Worm (Caenorhabditis elegans): ENCODE measurements around the gene F08F8.9.

The F08F8.9 gene

DNA sequence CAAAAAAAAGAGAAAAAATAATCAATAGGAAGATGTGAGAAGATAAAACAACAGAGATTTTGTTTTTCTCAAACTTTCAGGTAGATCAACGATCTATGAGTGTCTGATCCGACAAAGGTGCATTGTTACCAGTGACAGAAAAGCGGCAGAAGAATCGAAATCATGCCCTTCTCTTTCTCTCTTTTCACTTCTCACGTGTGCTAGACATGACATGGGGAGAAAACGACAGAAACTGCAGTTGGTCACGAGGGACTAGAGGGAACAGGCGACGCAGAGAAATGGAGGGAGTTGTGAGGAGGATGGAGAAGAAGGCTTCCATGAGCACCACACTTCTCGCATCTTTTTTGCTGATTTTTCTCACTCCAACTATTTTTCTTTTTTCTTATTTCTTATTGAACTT, 18.6 kb downstream of the F08F8.9 start, which contains the start of gene F56C9.10 (continued):
- TF ChIP-seq unc-62 (GFP tag; optimal IDR thresholded peaks at IDR 0.05) (no peak), nhr-90 (tag; optimal IDR thresholded peaks at IDR 0.05; ENCODE audit: poor library complexity) (peak; percentile 81), nhr-47 (tag; optimal IDR thresholded peaks at IDR 0.05) (peak; percentile 86), efl-1 (optimal IDR thresholded peaks at IDR 0.05) (peak; percentile 81 to 82), efl-1 (GFP tag; optimal IDR thresholded peaks at IDR 0.05 in 1 of 2) (peak; percentile 67 to 95), irx-1 (tag; optimal IDR thresholded peaks at IDR 0.05) (peak; percentile 60), nhr-71 (tag; optimal IDR thresholded peaks at IDR 0.05) (peak; percentile 97), zag-1 (tag; optimal IDR thresholded peaks at IDR 0.05) (no peak), fkh-10 (GFP tag; optimal IDR thresholded peaks at IDR 0.05) (peak; percentile 35), efl-3 (GFP tag; optimal IDR thresholded peaks at IDR 0.05) (no peak), ceh-63 (GFP tag; optimal IDR thresholded peaks at IDR 0.05) (no peak), blmp-1 (tag; optimal IDR thresholded peaks at IDR 0.05) (peak; percentile 100), ces-1 (GFP tag; optimal IDR thresholded peaks at IDR 0.05) (no peak), ceh-8 (GFP tag; optimal IDR thresholded peaks at IDR 0.05) (no peak), lsy-2 (tag; optimal IDR thresholded peaks at IDR 0.05) (peak; percentile 92 to 96), xbp-1 (tag; optimal IDR thresholded peaks at IDR 0.05) (peak; percentile 75), mdl-1 (tag; optimal IDR thresholded peaks at IDR 0.05) (peak; percentile 56 to 99), swsn-7 (tag; optimal IDR thresholded peaks at IDR 0.05) (peak; percentile 85), ceh-88 (GFP tag; IDR thresholded peaks at IDR 0.05) (0 out of 2 replicates have a peak, but pooled peaks have one; percentile 42), C34B4.2 (tag; optimal IDR thresholded peaks at IDR 0.05) (no peak), pax-3 (tag; optimal IDR thresholded peaks at IDR 0.05) (no peak), sox-4 (tag; optimal IDR thresholded peaks at IDR 0.05) (peak; percentile 43), isw-1 (GFP tag; IDR thresholded peaks at IDR 0.05) (peak; percentile 58), pag-3 (tag; optimal IDR thresholded peaks at IDR 0.05; ENCODE audit: borderline replicate concordance, insufficient read depth) (no peak), lin-35 (GFP tag; optimal IDR thresholded peaks at IDR 0.05) (peak; percentile 81 to 88), grh-1 (GFP tag; IDR thresholded peaks at IDR 0.05) (no peak), egl-13 (tag; optimal IDR thresholded peaks at IDR 0.05) (peak; percentile 51), skn-1 (tag; optimal IDR thresholded peaks at IDR 0.05) (peak; percentile 86), unc-30 (tag; optimal IDR thresholded peaks at IDR 0.05) (no peak), nhr-237 (tag; optimal IDR thresholded peaks at IDR 0.05) (no peak), mep-1 (tag; optimal IDR thresholded peaks at IDR 0.05) (peak; percentile 87), nhr-12 (tag; optimal IDR thresholded peaks at IDR 0.05) (no peak), tbx-2 (tag; optimal IDR thresholded peaks at IDR 0.05) (peak; percentile 85), unc-86 (tag; optimal IDR thresholded peaks at IDR 0.05) (peak; percentile 65), hlh-4 (tag; optimal IDR thresholded peaks at IDR 0.05) (no peak), Y116A8C.19 (tag; optimal IDR thresholded peaks at IDR 0.05; ENCODE audit: borderline replicate concordance) (no peak), fkh-4 (tag; optimal IDR thresholded peaks at IDR 0.05; ENCODE audit: borderline replicate concordance) (no peak), unc-130 (tag; optimal IDR thresholded peaks at IDR 0.05) (peak; percentile 78), nhr-19 (GFP tag; conservative IDR thresholded peaks at IDR 0.05) (peak; percentile 86)

DNA sequence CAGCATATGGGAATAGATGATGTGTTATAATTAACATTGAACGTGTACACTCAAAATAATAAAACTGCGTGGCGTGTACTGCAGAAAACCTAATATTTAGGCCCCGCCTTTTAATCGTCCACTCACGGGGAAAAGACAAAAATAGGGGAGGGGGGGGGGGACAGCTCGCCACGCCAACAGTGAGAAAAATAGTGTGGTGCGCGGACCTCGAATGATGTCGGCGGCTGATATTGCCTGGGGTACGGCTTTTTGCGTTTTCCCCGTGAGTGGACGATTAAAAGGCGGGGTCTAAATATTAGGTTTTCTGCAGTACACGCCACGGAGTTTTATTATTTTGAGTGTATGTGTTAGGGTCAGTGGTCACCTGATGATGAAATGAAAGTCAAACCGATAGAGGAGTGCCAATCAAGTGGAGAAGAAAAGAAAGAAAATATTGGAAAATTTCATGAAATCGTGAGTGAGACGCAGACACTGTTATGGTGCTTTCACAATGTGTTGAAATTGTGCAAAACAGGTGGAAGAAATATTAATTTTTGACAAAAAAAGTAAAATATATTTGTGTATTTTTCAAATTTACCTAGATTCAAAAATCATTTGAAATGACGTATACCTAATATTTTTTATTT, 19.8 kb downstream of the F08F8.9 start:
- peak; percentile 32 for TF ChIP-seq lin-14 (GFP tag; optimal IDR thresholded peaks at IDR 0.05)
- peak; percentile 8 for TF ChIP-seq mep-1 (tag; optimal IDR thresholded peaks at IDR 0.05)
- TF ChIP-seq rnt-1 (tag; optimal IDR thresholded peaks at IDR 0.05) = peak; percentile 29
- peak; percentile 40 for TF ChIP-seq skn-1 (tag; optimal IDR thresholded peaks at IDR 0.05)
- TF ChIP-seq snu-23 (GFP tag; optimal IDR thresholded peaks at IDR 0.05) = peak; percentile 14
- peak; percentile 1 for TF ChIP-seq nhr-85 (tag)
- TF ChIP-seq nhr-71 (tag; optimal IDR thresholded peaks at IDR 0.05) = peak; percentile 17
- peak; percentile 69 for TF ChIP-seq snpc-4 (tag; optimal IDR thresholded peaks at IDR 0.05)
- TF ChIP-seq blmp-1 (tag; optimal IDR thresholded peaks at IDR 0.05) = peak; percentile 50
